Worm (Caenorhabditis elegans) whole organism, mixed stage, embryonic: ENCODE measurements around the gene K10H10.9.
A peak's percentile ranks its signal among the peaks of the same experiment; 100 is the strongest.

Experiments
- M03D4.4 ChIP-seq: sonication (generic microtip); optimal IDR thresholded peaks from 2 replicates; lab custom pipeline; 2017; ENCODE audit warnings: mild to moderate bottlenecking, missing genetic modification characterization, missing compliant biosample characterization
- ceh-83 ChIP-seq: fragments of 200-800 bp; sonication (Bioruptor generic); optimal IDR thresholded peaks from 2 replicates; lab custom pipeline; 2018; ENCODE audit warnings: mild to moderate bottlenecking, missing genetic modification characterization, missing compliant biosample characterization
- ces-1 ChIP-seq: fragments of 150-350 bp; optimal IDR thresholded peaks from 2 replicates; lab custom pipeline; 2014; ENCODE audit warnings: missing biosample characterization, missing genetic modification reagents, missing genetic modification characterization
- cnd-1 ChIP-seq: fragments of 200-800 bp; sonication (Bioruptor generic); optimal IDR thresholded peaks from 2 replicates; lab custom pipeline; 2018; ENCODE audit warnings: mild to moderate bottlenecking, missing genetic modification characterization, missing compliant biosample characterization
- drap-1 ChIP-seq: fragments of 200-800 bp; sonication (Bioruptor generic); optimal IDR thresholded peaks from 3 replicates; lab custom pipeline; 2018; ENCODE audit warnings: mild to moderate bottlenecking, missing genetic modification characterization, missing compliant biosample characterization
- elt-3 ChIP-seq: fragments of 150-350 bp; optimal IDR thresholded peaks from 2 replicates; lab custom pipeline; 2014; ENCODE audit warnings: missing biosample characterization, missing genetic modification characterization
- flh-1 ChIP-seq: fragments of 200-800 bp; sonication (Bioruptor generic); optimal IDR thresholded peaks from 2 replicates; lab custom pipeline; 2018; ENCODE audit warnings: mild to moderate bottlenecking, missing genetic modification characterization, moderate library complexity, missing compliant biosample characterization
- lin-13 ChIP-seq: fragments of 150-350 bp; optimal IDR thresholded peaks from 2 replicates; lab custom pipeline; 2014; ENCODE audit warnings: missing biosample characterization, missing genetic modification characterization
- mab-5 ChIP-seq: fragments of 150-350 bp; optimal IDR thresholded peaks from 2 replicates; lab custom pipeline; 2014; ENCODE audit warnings: missing biosample characterization, missing genetic modification characterization
- mep-1 ChIP-seq: fragments of 150-350 bp; optimal IDR thresholded peaks from 2 replicates; lab custom pipeline; 2017; ENCODE audit warnings: missing biosample characterization, missing genetic modification reagents, missing genetic modification characterization, inconsistent platforms
- nhr-2 ChIP-seq: fragments of 150-350 bp; optimal IDR thresholded peaks from 2 replicates; lab custom pipeline; 2014; ENCODE audit warnings: missing biosample characterization, missing genetic modification characterization
- nhr-237 ChIP-seq: fragments of 150-350 bp; optimal IDR thresholded peaks from 2 replicates; lab custom pipeline; 2014; ENCODE audit warnings: missing biosample characterization, missing genetic modification characterization
- nhr-28 ChIP-seq: fragments of 150-350 bp; optimal IDR thresholded peaks from 2 replicates; lab custom pipeline; 2014; ENCODE audit warnings: missing biosample characterization, missing genetic modification characterization
- nhr-76 ChIP-seq: sonication (generic microtip); optimal IDR thresholded peaks from 2 replicates; lab custom pipeline; 2017; ENCODE audit warnings: missing biosample characterization, missing genetic modification characterization
- unc-120 ChIP-seq: sonication (generic microtip); optimal IDR thresholded peaks from 2 replicates; lab custom pipeline; 2017; ENCODE audit warnings: missing genetic modification characterization, missing compliant biosample characterization; ENCODE audit not compliant: poor library complexity, severe bottlenecking
- unc-39 ChIP-seq: fragments of 150-350 bp; optimal IDR thresholded peaks from 2 replicates; lab custom pipeline; 2014; ENCODE audit warnings: missing biosample characterization, missing genetic modification characterization
- unc-62 ChIP-seq: fragments of 150-350 bp; optimal IDR thresholded peaks from 2 replicates; lab custom pipeline; 2014; ENCODE audit warnings: missing biosample characterization, missing genetic modification reagents, missing genetic modification characterization
- zip-8 ChIP-seq: fragments of 150-350 bp; optimal IDR thresholded peaks from 2 replicates; lab custom pipeline; 2014; ENCODE audit warnings: missing biosample characterization, missing genetic modification characterization

K10H10.9 gene

DNA sequence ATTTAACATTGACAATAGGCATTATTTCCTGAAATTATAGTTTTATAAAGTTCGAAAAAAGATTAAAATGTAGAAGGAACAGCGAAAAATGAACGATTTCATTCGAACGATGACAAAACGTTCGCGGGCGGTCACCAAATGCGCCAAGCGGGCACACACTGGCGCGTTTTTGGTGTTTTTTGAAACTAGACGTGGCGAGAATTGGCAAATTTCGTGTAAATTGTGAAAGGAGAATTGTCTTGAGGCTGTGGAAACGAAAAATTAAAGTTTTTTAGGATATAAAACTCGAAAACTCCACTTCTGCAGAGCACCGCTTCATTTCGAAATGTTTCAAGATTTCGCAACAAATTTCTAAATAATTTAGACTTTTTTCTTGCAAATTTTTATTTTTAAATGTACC, 26.3 kb downstream of the K10H10.9 start, which contains the start of gene usp-14:
TSS of gene usp-14 (minus strand) at position 28 of the 400 bp plus-strand sequence.
- TF ChIP-seq M03D4.4 (tag; lab: Kevin White, UChicago) (no peak), lin-13 (tag; lab: Kevin White, UChicago) (peak; percentile 41), unc-120 (tag; lab: Kevin White, UChicago) (peak; percentile 30)

DNA sequence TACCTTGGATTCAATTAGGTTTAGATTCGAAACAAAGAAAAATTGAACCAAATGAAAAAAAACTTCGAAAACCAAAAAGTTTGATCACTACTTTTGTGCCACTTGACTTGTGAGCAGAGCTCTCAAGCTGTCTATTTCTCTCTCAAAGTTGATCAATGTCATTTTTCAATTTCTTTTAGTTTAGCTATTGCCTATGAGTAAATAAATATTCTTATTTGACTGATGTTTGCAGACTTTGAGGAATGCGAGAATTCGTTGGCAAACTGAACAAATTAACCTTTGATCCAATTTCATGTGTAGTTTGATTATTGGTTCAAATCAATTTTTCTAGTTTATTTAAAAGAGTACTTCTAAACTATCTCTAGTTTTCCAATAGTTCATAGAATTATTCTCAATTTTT, 31.1 kb downstream of the K10H10.9 start:
- TF ChIP-seq ceh-83 (no peak), nhr-76 (tag; lab: Kevin White, UChicago) (no peak), elt-3 (tag; lab: Kevin White, UChicago) (no peak), unc-62 (no peak), flh-1 (GFP tag; lab: Kevin White, UChicago) (no peak)

ce11 chrII:14480772-14481171, 34.1 kb downstream of the K10H10.9 start:
- peak; percentile 1 for TF ChIP-seq unc-62
- no peak for TF ChIP-seq mep-1 (tag; lab: Kevin White, UChicago)
- no peak for TF ChIP-seq cnd-1
- peak; percentile 38 for TF ChIP-seq zip-8

ce11 chrII:14479583-14480245, 35.2 kb downstream of the K10H10.9 start, which contains the start of gene C13B4.1:
Gene C13B4.1 (minus strand): TSS chrII:14479633.
- TF ChIP-seq nhr-2 (tag; lab: Kevin White, UChicago) (no peak), mep-1 (tag; lab: Kevin White, UChicago) (peak; percentile 34)

- TF ChIP-seq mab-5 (tag; lab: Kevin White, UChicago) (no peak), unc-39 (no peak), unc-62 (no peak), M03D4.4 (tag; lab: Kevin White, UChicago) (peak; percentile 20), drap-1 (GFP tag; lab: Kevin White, UChicago) (peak; percentile 10), nhr-237 (tag; lab: Kevin White, UChicago) (no peak), cnd-1 (peak; percentile 30), ceh-83 (peak; percentile 18), nhr-2 (tag; lab: Kevin White, UChicago) (peak; percentile 6)
- TF ChIP-seq, all 35 proteins: peak for 5
Observed at ce11 chrII:14474700-14475099, 40.2 kb downstream of the K10H10.9 start.

DNA sequence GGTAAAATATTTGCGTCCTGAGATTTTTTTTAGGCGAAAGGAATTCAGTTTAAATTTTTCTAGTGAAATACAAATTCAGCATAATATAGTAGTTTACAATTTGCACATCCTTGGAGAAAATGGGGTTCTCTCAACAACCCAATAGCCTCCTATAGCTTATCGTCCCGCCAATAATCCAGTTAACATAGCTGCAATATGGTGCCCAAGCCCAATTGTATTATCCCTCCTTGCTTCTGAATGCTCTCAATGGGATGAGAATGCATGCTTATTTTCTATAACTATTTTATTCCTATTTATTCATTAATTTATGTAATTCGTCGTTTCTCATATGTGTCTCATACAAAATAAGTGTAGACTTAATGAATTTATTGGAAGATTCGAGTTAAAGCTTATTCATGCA, 44.9 kb downstream of the K10H10.9 start:
- TF ChIP-seq nhr-76 (tag; lab: Kevin White, UChicago) (no peak), nhr-28 (tag; lab: Kevin White, UChicago) (no peak), ces-1 (peak; percentile 99)
